Fruit fly (Drosophila melanogaster) S2 (cell line): Measurements from ENCODE around the gene gzl.

Source experiments
- CG8478 ChIP-seq: fragments of >200 bp; optimal IDR thresholded peaks from 2 replicates; lab custom pipeline; 2018
- CTCF ChIP-seq, 2 experiments: fragments of >200 bp; optimal IDR thresholded peaks; 2 replicates each; lab custom pipeline; 2018

Gene gzl

DNA sequence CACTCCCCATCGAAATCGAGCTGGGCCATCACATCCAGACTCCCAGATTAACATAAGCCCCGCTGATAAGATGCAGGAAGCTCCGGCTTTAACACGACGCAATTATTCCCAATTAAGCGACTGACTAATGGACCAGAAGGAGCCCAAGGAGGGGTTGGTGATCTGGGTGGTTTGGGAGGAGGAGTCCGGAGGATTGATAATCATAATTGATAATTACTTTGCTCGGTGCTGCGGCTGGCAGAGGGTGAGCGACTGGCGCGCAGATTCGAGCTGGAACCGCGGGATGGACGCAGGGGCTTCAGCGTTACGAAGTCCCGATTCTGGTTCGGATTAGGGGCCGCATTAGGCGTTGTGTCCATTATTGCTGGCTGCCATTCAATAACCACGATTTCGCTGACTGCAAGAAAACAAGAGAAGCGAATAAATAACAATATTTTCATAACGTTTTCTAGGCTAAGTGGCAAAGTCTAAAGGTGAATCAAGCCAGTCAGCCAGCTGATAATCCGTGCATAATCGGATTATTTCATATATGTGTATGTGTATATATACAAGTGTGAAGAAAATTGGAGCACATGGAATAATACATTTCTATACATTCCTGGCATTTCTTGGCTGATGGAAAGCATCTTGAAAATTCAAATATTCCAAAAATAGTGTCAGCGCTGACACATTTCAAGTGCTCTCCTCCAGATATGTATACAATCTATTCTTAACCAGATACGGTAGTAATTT, 11.0 kb downstream of the gzl start:
- TF ChIP-seq CTCF (optimal IDR thresholded peaks at IDR 0.05; lab: Kevin White, UChicago) (no peak), CG8478 (lab: Kevin White, UChicago) (no peak)

DNA sequence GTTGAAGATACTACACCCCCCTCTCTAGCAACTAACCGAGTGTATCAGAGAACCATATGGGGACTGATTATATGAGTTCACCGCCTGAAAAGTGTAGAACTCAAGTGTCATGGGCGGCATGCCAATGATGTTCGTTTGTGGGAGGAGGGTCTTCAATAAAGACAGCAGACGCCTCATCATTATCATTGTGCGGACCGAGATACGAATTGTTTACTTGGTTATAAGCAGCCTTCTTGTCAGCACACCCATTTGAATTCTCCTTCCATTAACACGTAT, 11.5 kb downstream of the gzl start:
- TF ChIP-seq CTCF (optimal IDR thresholded peaks at IDR 0.05; lab: Kevin White, UChicago) (no peak), CG8478 (lab: Kevin White, UChicago) (no peak)

DNA sequence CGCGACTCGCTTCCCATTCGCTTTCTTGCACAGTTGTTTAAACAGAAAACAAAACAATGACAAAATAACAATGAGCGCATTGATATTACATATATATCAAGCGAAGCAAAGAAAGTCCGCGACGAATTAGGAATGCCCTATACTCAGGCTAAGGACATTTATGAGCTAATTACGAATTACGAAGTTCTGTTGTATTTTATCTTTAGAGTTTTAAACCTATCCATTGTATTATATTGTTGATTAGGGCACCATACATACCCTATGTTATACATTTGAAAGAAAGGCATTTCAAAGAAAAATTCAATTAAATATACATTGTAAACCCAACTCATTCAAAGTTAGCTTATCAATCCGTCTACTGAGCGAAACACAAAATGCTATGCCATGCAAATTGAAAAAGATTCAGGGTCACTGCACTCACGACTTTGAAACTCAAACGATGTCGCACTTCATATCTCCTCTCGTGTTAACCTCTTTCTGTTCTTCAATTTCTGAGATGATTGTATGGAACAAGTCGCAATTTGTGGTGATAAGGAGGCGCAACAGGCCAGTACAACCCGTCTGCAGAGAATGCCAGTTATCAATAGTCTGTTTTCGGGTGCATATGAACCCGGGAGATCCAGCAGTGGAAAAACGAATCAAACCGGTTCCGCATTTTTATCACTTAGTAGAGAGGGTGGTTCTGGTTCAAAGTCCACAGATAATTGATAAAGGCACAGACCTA, 13.0 kb downstream of the gzl start:
- TF ChIP-seq CG8478 (lab: Kevin White, UChicago) = no peak

DNA sequence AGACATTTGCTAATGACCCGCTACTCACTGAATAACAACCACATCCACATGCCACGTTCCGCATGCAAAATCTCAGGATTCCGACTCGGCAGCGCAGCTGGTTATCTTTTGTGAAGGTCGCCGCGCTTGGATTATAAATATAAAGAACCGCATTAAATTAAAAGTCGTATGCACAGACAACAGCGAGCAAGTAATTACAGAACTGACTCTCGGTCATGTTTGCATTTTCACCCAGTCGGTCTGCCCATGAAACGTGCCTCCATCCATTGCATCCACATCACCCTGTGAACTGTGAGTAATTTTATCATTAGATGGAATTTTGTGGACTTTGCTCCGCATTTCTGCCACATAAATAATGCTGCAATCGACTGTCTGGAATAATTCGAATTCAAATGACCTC, 13.9 kb downstream of the gzl start:
- TF ChIP-seq CG8478 (lab: Kevin White, UChicago) = no peak
- no peak for TF ChIP-seq CTCF (optimal IDR thresholded peaks at IDR 0.05; lab: Kevin White, UChicago)

DNA sequence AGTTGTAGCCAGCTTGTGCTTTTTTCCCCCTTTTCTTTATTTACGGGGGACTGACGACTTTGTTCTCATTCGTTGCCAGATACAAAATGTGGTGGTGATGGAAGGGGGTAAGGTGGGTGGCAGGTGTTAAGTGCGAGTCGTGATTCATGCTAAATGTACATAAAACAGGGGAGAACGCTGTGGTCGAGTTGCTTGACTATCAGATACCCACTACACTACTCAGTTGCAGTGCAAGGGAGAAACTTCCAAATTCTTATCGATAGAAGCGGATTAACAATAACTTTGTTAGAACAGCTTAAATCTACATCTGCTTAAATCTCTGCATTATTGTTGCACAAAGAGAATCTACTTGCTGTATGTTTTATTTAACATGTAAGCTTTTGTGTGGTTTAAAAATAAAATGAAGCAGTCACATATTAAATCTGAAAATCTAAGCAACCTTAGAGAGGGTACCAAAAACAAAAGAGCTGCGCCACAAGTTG, 14.9 kb downstream of the gzl start:
- TF ChIP-seq CTCF (optimal IDR thresholded peaks at IDR 0.05; lab: Kevin White, UChicago) (no peak), CG8478 (lab: Kevin White, UChicago) (no peak)

DNA sequence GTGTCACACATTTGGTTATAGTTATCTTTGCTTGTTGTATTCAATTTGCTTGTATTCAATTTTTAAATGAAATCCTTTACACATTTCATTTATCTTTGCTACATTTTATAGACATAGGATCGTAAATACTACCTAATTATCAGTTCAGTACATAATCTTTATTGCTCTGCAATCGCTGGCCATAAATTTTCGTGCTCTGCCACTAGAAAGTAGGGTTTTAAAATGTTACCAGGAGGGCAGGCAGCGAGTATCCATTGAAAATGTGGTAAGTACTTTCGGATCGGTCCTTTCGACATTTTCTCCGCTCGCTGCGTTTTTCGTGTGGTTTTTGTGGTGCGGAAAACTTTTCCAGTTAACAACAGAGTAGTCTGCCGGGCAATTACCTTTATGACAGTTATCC, 16.6 kb downstream of the gzl start:
- TF ChIP-seq CG8478 (lab: Kevin White, UChicago) (no peak), CTCF (optimal IDR thresholded peaks at IDR 0.05; lab: Kevin White, UChicago) (no peak)

DNA sequence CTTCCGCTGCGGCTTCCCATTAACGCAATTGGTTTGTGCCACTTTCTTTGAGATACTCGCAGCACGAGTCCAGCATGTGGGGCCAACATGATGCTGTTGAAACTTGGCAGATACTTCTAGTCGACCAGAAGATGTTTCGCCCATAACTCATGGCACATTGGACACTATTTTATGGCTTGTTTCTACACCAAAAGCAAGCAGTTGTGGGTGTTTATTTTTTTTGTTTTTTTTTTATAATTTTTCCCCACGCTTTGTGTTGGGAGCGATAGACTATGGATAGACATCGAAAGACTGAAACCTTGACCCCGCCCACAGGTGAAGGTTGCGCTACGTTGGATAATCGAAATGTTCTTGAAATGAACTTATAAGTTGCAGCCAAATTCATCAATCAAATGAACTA, 17.0 kb downstream of the gzl start:
- TF ChIP-seq CTCF (optimal IDR thresholded peaks at IDR 0.05; lab: Kevin White, UChicago) (no peak), CG8478 (lab: Kevin White, UChicago) (no peak)

DNA sequence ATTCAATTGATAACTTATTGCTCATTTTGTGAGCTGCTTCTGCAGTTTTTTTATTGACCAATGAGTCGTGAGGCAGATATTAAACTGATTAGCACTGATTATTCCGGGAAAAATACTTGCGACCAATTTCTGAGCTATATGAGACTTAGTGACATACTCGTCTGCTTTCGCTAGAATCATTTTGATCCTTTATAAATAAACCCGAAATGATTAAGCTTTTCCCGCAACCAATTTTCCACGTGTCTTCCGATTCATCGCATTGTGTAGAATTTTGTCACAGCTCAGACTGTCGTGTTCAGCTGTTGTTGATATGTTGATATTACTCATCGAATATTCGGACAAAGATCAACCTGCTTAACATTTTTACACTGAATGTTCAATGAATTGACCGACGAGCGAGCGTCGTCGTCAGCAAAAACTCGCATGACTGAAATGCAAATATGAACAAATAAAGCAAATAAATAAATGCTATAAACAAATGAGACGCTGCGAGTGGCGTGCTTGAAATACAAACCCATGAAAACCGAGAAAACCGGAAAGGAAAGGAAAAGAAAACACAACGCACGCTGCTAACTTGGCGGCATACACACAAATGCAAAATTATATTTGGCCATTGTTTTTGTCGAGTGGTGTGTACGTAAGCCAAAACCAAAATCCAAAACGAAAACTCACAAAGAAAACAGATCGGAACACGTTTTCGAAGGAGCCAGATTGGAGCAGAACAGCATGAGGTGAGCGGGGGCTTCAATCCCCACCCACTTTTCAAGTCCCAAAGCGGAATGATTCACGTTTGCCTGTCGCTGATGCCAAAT, 18.2 kb downstream of the gzl start:
- TF ChIP-seq CTCF (optimal IDR thresholded peaks at IDR 0.05; lab: Kevin White, UChicago) (no peak), CG8478 (lab: Kevin White, UChicago) (no peak)

DNA sequence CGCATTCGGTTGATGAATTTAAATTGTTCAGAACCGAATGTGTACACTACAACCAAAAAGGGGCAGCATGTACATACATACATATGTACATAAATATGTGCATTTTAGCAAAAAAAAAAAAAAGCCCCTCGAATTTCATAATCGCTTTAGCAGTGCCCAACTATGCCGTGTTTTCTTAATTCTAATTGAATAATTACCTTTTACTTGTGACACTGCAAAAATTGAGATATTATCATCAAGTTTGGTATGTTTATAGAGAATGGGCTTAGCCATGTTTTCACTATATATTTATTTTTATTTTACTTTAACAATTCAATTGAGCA, 18.8 kb downstream of the gzl start:
- TF ChIP-seq CTCF (optimal IDR thresholded peaks at IDR 0.05; lab: Kevin White, UChicago) (no peak), CG8478 (lab: Kevin White, UChicago) (no peak)

DNA sequence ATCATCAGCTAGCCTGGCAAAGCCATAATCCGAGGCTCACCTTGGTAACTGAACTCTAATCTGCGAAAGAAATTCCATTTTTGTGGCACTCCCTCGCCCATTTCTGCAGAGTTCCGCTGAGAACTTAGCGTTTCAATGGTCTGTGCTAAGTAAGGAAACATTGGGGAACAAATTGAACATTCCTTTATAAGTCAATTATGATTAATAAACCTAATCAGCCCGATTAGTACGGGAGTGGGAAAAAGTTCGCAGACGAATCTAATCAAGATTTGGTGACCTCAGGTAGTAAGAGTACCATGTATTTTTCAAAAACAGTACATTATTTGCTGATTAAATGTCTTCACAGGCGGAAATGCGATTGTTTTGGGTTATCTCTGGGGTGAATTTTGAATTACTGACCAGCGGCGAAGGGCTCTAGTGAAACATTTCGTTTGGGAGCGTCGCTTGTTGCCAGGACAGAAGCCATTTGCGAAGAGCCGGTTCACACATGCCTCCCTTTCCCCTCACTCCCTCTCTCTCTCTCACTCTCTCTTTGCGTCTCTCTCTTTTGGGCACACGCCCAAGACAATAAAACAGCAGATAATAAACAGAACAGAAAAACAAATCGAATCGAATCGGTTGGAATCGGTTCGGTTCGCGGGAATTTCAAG, 19.9 kb downstream of the gzl start:
- TF ChIP-seq CTCF (optimal IDR thresholded peaks at IDR 0.05; lab: Kevin White, UChicago) (no peak), CG8478 (lab: Kevin White, UChicago) (no peak)

DNA sequence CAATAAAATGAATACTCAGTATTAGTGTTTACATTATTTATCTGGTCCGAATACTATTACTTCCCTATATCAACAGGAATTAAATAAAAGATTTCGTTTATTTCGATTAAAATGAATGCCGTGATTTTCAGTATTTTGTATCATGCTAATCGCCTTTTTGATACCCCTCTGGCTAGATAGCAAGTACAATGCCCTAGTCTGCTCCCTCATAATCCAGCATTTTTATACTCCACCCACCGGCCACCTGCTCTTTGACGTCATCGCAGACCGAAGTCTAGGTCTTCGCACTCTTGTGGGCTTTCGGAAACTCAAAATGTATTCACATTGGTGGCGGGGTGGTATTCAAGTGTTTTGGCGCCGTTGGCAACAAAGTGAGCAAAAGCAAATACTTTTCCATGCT, 21.0 kb downstream of the gzl start:
- TF ChIP-seq CTCF (optimal IDR thresholded peaks at IDR 0.05; lab: Kevin White, UChicago) (no peak), CG8478 (lab: Kevin White, UChicago) (no peak)

DNA sequence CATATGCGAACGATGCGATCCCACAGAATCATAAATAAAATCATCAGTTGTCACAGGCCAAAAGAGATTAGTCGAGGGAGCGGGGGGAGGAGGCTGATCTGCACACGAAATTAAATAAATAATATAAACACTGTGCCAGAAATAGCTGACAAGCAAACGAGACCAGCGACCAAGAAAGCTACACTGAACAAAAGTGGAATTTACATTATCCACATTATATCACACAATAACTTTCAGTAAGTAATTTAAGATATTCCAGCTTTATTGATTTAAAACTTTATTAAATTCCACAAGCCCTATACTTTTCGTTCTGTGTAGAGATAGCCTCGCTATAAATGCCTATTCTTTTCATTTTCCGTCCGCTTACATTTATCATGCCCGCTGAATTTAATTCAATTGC, 21.5 kb downstream of the gzl start:
- TF ChIP-seq CG8478 (lab: Kevin White, UChicago) = no peak
- no peak for TF ChIP-seq CTCF (optimal IDR thresholded peaks at IDR 0.05; lab: Kevin White, UChicago)

DNA sequence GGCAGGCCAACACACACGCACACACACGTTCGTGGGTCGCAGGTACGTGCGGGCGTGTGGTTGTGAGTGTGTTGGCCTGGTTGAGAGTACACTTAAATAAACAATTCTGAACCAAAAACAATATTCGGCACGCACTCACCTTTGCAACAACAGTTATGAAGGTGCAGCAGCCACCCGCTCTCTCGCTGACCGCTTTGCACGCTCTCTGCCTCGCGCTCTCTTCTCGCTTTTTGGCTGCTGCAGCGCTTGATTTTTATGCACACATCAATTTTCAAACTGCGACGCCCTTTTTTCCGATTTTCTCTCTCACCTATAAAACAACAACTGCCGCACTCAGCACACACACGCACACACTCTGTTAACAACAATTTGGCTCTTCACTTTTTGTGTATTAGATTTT, 22.5 kb downstream of the gzl start:
- TF ChIP-seq CG8478 (lab: Kevin White, UChicago) (no peak), CTCF (optimal IDR thresholded peaks at IDR 0.05; lab: Kevin White, UChicago) (no peak)

DNA sequence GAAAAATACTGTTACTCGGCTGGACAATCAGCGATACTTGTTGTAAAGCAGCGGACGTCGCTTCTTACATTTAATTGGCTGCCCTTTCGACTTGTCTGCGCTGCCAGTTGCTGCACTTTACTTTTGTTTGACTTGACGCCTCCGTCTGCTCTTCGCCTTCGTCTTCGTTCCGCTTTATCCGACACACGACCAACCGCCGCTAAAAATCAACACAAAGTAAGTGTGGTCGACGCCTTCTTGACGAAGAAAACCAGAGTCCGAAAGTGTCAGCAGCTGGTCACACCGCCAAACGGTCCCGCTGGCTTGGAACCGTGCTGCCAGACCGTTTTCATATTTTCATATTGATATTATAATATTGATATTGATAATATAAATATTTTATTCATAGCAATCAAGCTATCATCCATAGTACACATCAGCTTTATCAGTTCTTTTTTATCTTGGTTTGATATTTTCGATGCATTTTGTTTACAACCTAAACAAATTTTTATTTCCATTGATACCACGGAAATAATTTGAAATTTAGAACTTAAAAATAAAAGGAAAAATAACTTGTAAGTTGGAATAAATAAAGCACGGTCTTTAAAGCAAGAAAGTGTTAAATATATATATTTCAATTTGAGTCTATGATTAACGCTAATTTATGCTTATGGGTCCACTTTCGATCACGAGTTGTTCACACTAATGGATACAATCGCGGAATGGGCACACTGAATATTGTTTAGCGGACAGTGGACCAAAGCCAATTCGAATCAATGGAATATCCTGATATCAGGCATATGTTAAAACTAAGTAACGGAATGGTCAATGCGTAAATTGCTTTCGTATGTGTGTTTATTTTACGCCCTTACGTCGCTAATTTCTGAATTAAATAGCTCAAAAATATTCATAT, 23.2 kb downstream of the gzl start, which contains the start of gene Dmtn:
TSS of gene Dmtn (minus strand) at position 222 of the 892 bp plus-strand sequence.
- TF ChIP-seq CG8478 (lab: Kevin White, UChicago) = no peak
- TF ChIP-seq CTCF (optimal IDR thresholded peaks at IDR 0.05; lab: Kevin White, UChicago) = no peak
